Worm (Caenorhabditis elegans): ENCODE measurements around the gene inx-10.

ce11 chrV:9207377-9207776 lies at the start of gene inx-10:
- TF ChIP-seq F57A8.1 (GFP tag; optimal IDR thresholded peaks at IDR 0.05) (no peak), T07F8.4 (tag; optimal IDR thresholded peaks at IDR 0.05) (no peak), ztf-3 (GFP tag; optimal IDR thresholded peaks at IDR 0.05) (no peak)

Measured in whole organism, young adult.